Fruit fly (Drosophila melanogaster): Measurements from ENCODE around the gene Ccdc58.

DNA sequence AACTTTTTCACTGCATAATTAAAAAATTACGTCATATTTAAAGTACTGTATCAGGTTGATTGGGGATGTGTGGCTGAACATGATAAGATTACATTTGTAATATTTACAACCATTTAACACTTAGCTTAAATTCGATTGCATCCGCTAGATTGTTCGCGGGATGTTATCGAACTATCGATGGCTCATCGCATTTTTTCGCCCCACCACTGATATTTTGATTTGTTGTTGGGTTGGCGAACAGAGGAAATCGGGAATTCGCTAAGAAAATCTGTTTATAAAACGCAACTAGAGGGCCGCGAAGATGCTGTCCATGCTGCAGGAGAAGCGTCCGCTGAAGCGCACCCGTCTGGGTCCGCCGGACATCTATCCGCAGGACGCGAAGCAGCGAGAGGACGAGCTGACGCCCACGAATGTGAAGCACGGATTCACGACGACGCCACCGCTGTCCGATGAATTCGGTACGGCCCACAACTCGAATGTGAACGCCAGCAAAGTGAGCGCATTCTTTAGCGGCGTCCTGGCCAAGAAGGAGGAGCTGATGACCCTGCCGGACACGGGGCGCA is 31.5 kb downstream of the Ccdc58 start, which contains the start of gene kto:
- TF ChIP-seq CG1620 (GFP tag; optimal IDR thresholded peaks at IDR 0.05) (no peak), tj (GFP tag; optimal IDR thresholded peaks at IDR 0.05) (no peak), CG12768 (GFP tag; optimal IDR thresholded peaks at IDR 0.05) (no peak), pad (GFP tag; optimal IDR thresholded peaks at IDR 0.05) (no peak), ovo (GFP tag; optimal IDR thresholded peaks at IDR 0.05) (no peak), Clk (GFP tag; optimal IDR thresholded peaks at IDR 0.05) (no peak), kay (GFP tag; ENCODE audit: borderline replicate concordance) (no peak), cnc (optimal IDR thresholded peaks at IDR 0.05) (no peak), Mnt (GFP tag; optimal IDR thresholded peaks at IDR 0.05) (no peak), CG7101 (tag; optimal IDR thresholded peaks at IDR 0.05) (no peak), cic (GFP tag; optimal IDR thresholded peaks at IDR 0.05) (peak; percentile 3), CG11617 (GFP tag; optimal IDR thresholded peaks at IDR 0.05) (no peak)
